Fruit fly (Drosophila melanogaster) whole organism, prepupa: ENCODE results near the gene Sfp33A2.

Experiments
- CG3919 ChIP-seq: fragments of 200-800 bp; sonication (Bioruptor generic); optimal IDR thresholded peaks from 3 replicates; lab custom pipeline; 2016; ENCODE audit warnings: missing biosample characterization, missing genetic modification characterization
- CG4318 ChIP-seq: fragments of 200-800 bp; sonication (Bioruptor generic); optimal IDR thresholded peaks from 3 replicates; lab custom pipeline; 2017; ENCODE audit warnings: missing biosample characterization, mild to moderate bottlenecking, missing genetic modification characterization
- CG8319 ChIP-seq: fragments of 200-800 bp; sonication (Bioruptor generic); optimal IDR thresholded peaks from 3 replicates; lab custom pipeline; 2016; ENCODE audit warnings: missing biosample characterization, missing genetic modification characterization
- CG8632 ChIP-seq: fragments of 200-800 bp; sonication (Bioruptor generic); optimal IDR thresholded peaks from 3 replicates; lab custom pipeline; 2016; ENCODE audit warnings: missing biosample characterization, missing genetic modification characterization
- Eip93F ChIP-seq: fragments of 200-800 bp; sonication (Bioruptor generic); optimal IDR thresholded peaks from 2 replicates; lab custom pipeline; 2016; ENCODE audit warnings: missing biosample characterization, mild to moderate bottlenecking, missing genetic modification characterization
- Ets21C ChIP-seq: fragments of 200-800 bp; sonication (Bioruptor generic); optimal IDR thresholded peaks from 3 replicates; lab custom pipeline; 2016; ENCODE audit warnings: missing biosample characterization, missing genetic modification characterization
- Gug ChIP-seq: fragments of 200-800 bp; sonication (Bioruptor generic); IDR thresholded peaks from 2 replicates; pipeline ENCODE4 v1.3.6; 2022; ENCODE audit warnings: missing biosample characterization, missing genetic modification characterization
- Lpt ChIP-seq: fragments of 200-800 bp; sonication (Bioruptor generic); optimal IDR thresholded peaks from 3 replicates; lab custom pipeline; 2016; ENCODE audit warnings: missing biosample characterization, missing genetic modification characterization
- OdsH ChIP-seq: fragments of 200-800 bp; sonication (Bioruptor generic); optimal IDR thresholded peaks from 3 replicates; lab custom pipeline; 2016; ENCODE audit warnings: missing biosample characterization, missing genetic modification characterization
- dac ChIP-seq: fragments of 200-800 bp; sonication (Bioruptor generic); optimal IDR thresholded peaks from 2 replicates; lab custom pipeline; 2017; ENCODE audit warnings: missing biosample characterization, mild to moderate bottlenecking, missing genetic modification characterization
- eg ChIP-seq: fragments of 200-800 bp; sonication (Bioruptor generic); IDR thresholded peaks from 3 replicates; pipeline ENCODE4 v1.3.6; 2022; ENCODE audit warnings: missing biosample characterization, missing genetic modification characterization
- esn ChIP-seq: fragments of 200-800 bp; sonication (Bioruptor generic); optimal IDR thresholded peaks from 2 replicates; lab custom pipeline; 2016; ENCODE audit warnings: missing biosample characterization, mild to moderate bottlenecking, missing genetic modification characterization, moderate library complexity
- svp ChIP-seq: fragments of 200-800 bp; sonication (Bioruptor generic); peaks from one replicate; lab custom pipeline; 2016; ENCODE audit warnings: missing biosample characterization, missing genetic modification characterization
- vri ChIP-seq: fragments of 200-800 bp; sonication (Bioruptor generic); optimal IDR thresholded peaks from 3 replicates; lab custom pipeline; 2016; ENCODE audit warnings: missing biosample characterization, mild to moderate bottlenecking, missing genetic modification characterization

DNA sequence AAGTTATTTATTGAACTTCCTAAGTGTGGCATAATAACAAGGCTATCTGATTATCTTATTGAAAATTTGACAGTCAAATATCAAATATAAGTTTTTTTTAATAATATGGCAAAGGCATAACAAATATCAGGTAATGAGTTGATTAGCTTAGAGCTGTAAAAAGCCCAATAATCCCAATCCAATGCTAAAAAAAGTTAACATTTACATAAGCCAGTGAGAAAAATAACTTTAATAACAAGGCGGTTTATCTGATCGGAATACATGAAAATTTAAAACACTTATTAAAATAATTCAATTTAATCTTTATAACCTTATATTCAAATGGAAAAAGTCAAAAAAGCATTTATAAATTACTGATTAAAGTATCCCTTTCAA, 29.2 kb upstream of the Sfp33A2 start:
- no peak for TF ChIP-seq CG3919 (GFP tag; lab: Kevin White, UChicago)
- TF ChIP-seq dac (GFP tag; lab: Kevin White, UChicago): no peak
- no peak for TF ChIP-seq Eip93F
- no peak for TF ChIP-seq CG8632 (GFP tag; lab: Kevin White, UChicago)
- TF ChIP-seq Ets21C (GFP tag; lab: Kevin White, UChicago): no peak
- TF ChIP-seq svp: no peak
- no peak for TF ChIP-seq Lpt (GFP tag; lab: Kevin White, UChicago)
- TF ChIP-seq eg: no peak
- TF ChIP-seq Gug (GFP tag; lab: Robert Waterston, UW): no peak
- TF ChIP-seq CG4318 (GFP tag; lab: Kevin White, UChicago): no peak
- TF ChIP-seq OdsH: no peak
- TF ChIP-seq esn (GFP tag; lab: Kevin White, UChicago): no peak
- TF ChIP-seq CG8319 (GFP tag; lab: Kevin White, UChicago): no peak
- no peak for TF ChIP-seq vri (GFP tag; lab: Kevin White, UChicago)
